Fruit fly (Drosophila melanogaster): ENCODE data around the gene CG14315.

The CG14315 gene

dm6 chr3R:18188702-18189125 lies 30.2 kb downstream of the CG14315 start, which contains the start of the genes CG12321 and MED17 (continued):
- TF ChIP-seq sob (GFP tag; IDR thresholded peaks at IDR 0.05) (peak; percentile 97), CG4730 (GFP tag; IDR thresholded peaks at IDR 0.05) (peak; percentile 79), CG1832 (GFP tag; optimal IDR thresholded peaks at IDR 0.05) (no peak), az2 (GFP tag; optimal IDR thresholded peaks at IDR 0.05) (peak; percentile 91), CG13123 (GFP tag; optimal IDR thresholded peaks at IDR 0.05) (peak; percentile 85), NfI (GFP tag; optimal IDR thresholded peaks at IDR 0.05) (peak; percentile 89), NFAT (GFP tag; IDR thresholded peaks at IDR 0.05) (peak; percentile 94), CG5245 (GFP tag; optimal IDR thresholded peaks at IDR 0.05) (peak; percentile 74), CkIIα-i1 (GFP tag; IDR thresholded peaks at IDR 0.05) (peak; percentile 16; the same call in 1 of the 2 replicates), B-H1 (GFP tag; IDR thresholded peaks at IDR 0.05) (peak; percentile 73), CG7372 (GFP tag; IDR thresholded peaks at IDR 0.05) (peak; percentile 87), disco-r (GFP tag; optimal IDR thresholded peaks at IDR 0.05) (no peak), fd102C (GFP tag; optimal IDR thresholded peaks at IDR 0.05) (no peak), NC2β (GFP tag; optimal IDR thresholded peaks at IDR 0.05) (no peak), CG12391 (tag; optimal IDR thresholded peaks at IDR 0.05) (peak; percentile 95), Nf-YB (GFP tag; optimal IDR thresholded peaks at IDR 0.05) (peak; percentile 54), CG10462 (GFP tag; optimal IDR thresholded peaks at IDR 0.05) (peak; percentile 76), CHES-1-like (GFP tag; optimal IDR thresholded peaks at IDR 0.05) (peak; percentile 71), inv (GFP tag; IDR thresholded peaks at IDR 0.05; ENCODE audit: partially characterized antibody) (no peak), Trl (optimal IDR thresholded peaks at IDR 0.05) (no peak), Trl (GFP tag; optimal IDR thresholded peaks at IDR 0.05) (peak; percentile 19), CG12236 (GFP tag; optimal IDR thresholded peaks at IDR 0.05) (no peak), kah (GFP tag; optimal IDR thresholded peaks at IDR 0.05) (peak; percentile 37), sc (optimal IDR thresholded peaks at IDR 0.05) (no peak), sc (GFP tag; optimal IDR thresholded peaks at IDR 0.05) (peak; percentile 85), CoRest (tag; optimal IDR thresholded peaks at IDR 0.05) (peak; percentile 95), shn (GFP tag; optimal IDR thresholded peaks at IDR 0.05) (peak; percentile 34), ind (GFP tag; optimal IDR thresholded peaks at IDR 0.05) (peak; percentile 92), Aef1 (GFP tag; IDR thresholded peaks at IDR 0.05) (peak; percentile 90), cg (GFP tag; optimal IDR thresholded peaks at IDR 0.05) (no peak), CG6272 (GFP tag; IDR thresholded peaks at IDR 0.05) (peak; percentile 86), CG17912 (GFP tag; optimal IDR thresholded peaks at IDR 0.05) (peak; percentile 43), CG17359 (tag; optimal IDR thresholded peaks at IDR 0.05) (peak; percentile 84), Opbp (GFP tag; IDR thresholded peaks at IDR 0.05; ENCODE audit: partially characterized antibody) (no peak), grau (tag; optimal IDR thresholded peaks at IDR 0.05) (peak; percentile 88), tin (GFP tag; optimal IDR thresholded peaks at IDR 0.05) (peak; percentile 92), CG2202 (tag; optimal IDR thresholded peaks at IDR 0.05) (peak; percentile 57), CG6765 (GFP tag; optimal IDR thresholded peaks at IDR 0.05) (peak; percentile 76), CG7271 (tag; optimal IDR thresholded peaks at IDR 0.05) (peak; percentile 64), Spps (tag; optimal IDR thresholded peaks at IDR 0.05) (peak; percentile 57), pfk (GFP tag; optimal IDR thresholded peaks at IDR 0.05) (no peak), Lim3 (GFP tag; IDR thresholded peaks at IDR 0.05) (peak; percentile 64; the same call in 1 of the 2 replicates), CG31224 (GFP tag; IDR thresholded peaks at IDR 0.05) (peak; percentile 83), C15 (GFP tag; IDR thresholded peaks at IDR 0.05) (peak; percentile 74; the same call in 2 of the 3 replicates), CG2116 (GFP tag; optimal IDR thresholded peaks at IDR 0.05) (peak; percentile 80), wek (GFP tag; optimal IDR thresholded peaks at IDR 0.05) (no peak), run (tag; optimal IDR thresholded peaks at IDR 0.05) (no peak), cad (GFP tag; optimal IDR thresholded peaks at IDR 0.05) (no peak), CG8765 (GFP tag; IDR thresholded peaks at IDR 0.05) (peak; percentile 46), sna (GFP tag; IDR thresholded peaks at IDR 0.05; ENCODE audit: partially characterized antibody) (no peak), Dip2 (GFP tag; IDR thresholded peaks at IDR 0.05) (no peak), cwo (GFP tag; optimal IDR thresholded peaks at IDR 0.05) (peak; percentile 75)

All from whole organism, embryonic.